Worm (Caenorhabditis elegans): ENCODE data around the gene acer-1.

DNA sequence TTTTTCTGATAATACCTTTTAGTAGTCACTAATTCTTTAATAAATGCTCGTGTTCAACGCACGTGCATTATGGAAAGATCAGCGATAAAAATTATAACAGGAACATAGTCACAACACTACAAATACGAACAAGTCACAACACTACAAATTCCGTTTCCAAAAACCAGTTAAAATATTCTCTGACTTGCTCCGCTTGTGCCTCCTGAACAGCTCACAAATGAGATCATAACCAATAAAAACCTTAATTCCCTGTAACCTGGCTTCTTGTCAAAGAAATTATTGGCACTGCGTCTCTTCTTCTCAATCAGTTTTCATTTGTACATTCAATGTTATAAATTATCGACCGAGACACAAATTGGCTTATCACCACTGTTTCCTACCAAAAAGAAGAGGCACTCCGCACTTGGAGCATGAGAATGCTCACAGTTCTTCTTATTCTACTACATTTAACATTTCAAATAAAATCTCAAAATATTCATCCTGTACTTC is 29.2 kb upstream of the acer-1 start, which contains the start of gene B0252.1:
- TF ChIP-seq pha-4 (tag; optimal IDR thresholded peaks at IDR 0.05) (no peak), R02D3.7 (tag; optimal IDR thresholded peaks at IDR 0.05) (no peak)

Measured in whole organism, L3 larva.